Fruit fly (Drosophila melanogaster): ENCODE measurements around the gene CG6664.

Gene CG6664

dm6 chr3L:16969652-16970109 is 46.3 kb downstream of the CG6664 start, which contains the start of gene Exn (continued):
- peak; percentile 56; the same call in 1 of the 3 replicates for TF ChIP-seq CG2199 (GFP tag; IDR thresholded peaks at IDR 0.05)
- TF ChIP-seq schlank (tag; optimal IDR thresholded peaks at IDR 0.05), result peak; percentile 52
- no peak for TF ChIP-seq CG10147 (GFP tag; optimal IDR thresholded peaks at IDR 0.05)
